Worm (Caenorhabditis elegans) whole organism, young adult: Measurements from ENCODE around the gene T04A6.1.

Experiments
- ama-1 ChIP-seq, 3 experiments: fragments of 150-350 bp in 1 of 3; sonication (generic microtip) in 2 of 3; optimal IDR thresholded peaks; 2 replicates each; lab custom pipeline; 2014 to 2018; ENCODE audit warnings: missing biosample characterization in 2 of 3, missing genetic modification characterization in 2 of 3, missing genetic modification reagents in 2 of 3
- dpl-1 ChIP-seq: fragments of 150-350 bp; optimal IDR thresholded peaks from 2 replicates; lab custom pipeline; 2014; ENCODE audit warnings: missing biosample characterization, missing genetic modification reagents, missing genetic modification characterization
- him-1 ChIP-seq: sonication (generic microtip); optimal IDR thresholded peaks from 2 replicates; lab custom pipeline; 2016; ENCODE audit warnings: missing genotype, missing genetic modification reagents, missing genetic modification characterization, missing compliant biosample characterization
- lin-35 ChIP-seq, 3 experiments: fragments of 150-350 bp in 2 of 3; sonication (generic microtip) in 1 of 3; optimal IDR thresholded peaks; 2 replicates each; lab custom pipeline; 2014 to 2018; ENCODE audit warnings: missing biosample characterization in 3 of 3, missing genetic modification characterization in 3 of 3, missing genetic modification reagents in 3 of 3
- mel-28 ChIP-seq: sonication (generic microtip); optimal IDR thresholded peaks from 2 replicates; lab custom pipeline; 2016; ENCODE audit warnings: borderline replicate concordance, mild to moderate bottlenecking, missing genetic modification characterization, missing compliant biosample characterization
- nhr-27 ChIP-seq: fragments of 200-800 bp; sonication (Bioruptor generic); optimal IDR thresholded peaks from 2 replicates; lab custom pipeline; 2018; ENCODE audit warnings: mild to moderate bottlenecking, missing genetic modification characterization, moderate library complexity, missing compliant biosample characterization
- pha-4 ChIP-seq: fragments of 150-350 bp; sonication (generic microtip); optimal IDR thresholded peaks from 2 replicates; lab custom pipeline; 2014; ENCODE audit warnings: missing biosample characterization, missing genetic modification reagents, missing genetic modification characterization
- repo-1 ChIP-seq: sonication (generic microtip); optimal IDR thresholded peaks from 2 replicates; lab custom pipeline; 2017; ENCODE audit warnings: mild to moderate bottlenecking, missing genetic modification characterization, missing compliant biosample characterization
- snpc-4 ChIP-seq, 5 experiments: fragments of 150-350 bp in 1 of 5; sonication (generic microtip) in 4 of 5; optimal IDR thresholded peaks; 2 replicates each; lab custom pipeline; 2014 to 2018; ENCODE audit warnings: missing genetic modification characterization in 5 of 5, missing biosample characterization in 3 of 5, antibody characterized with exemption in 2 of 5, mild to moderate bottlenecking in 2 of 5, missing compliant biosample characterization in 2 of 5, missing genotype in 2 of 5, moderate library complexity in 2 of 5, missing genetic modification reagents in 1 of 5
- unc-62 ChIP-seq: fragments of 150-350 bp; optimal IDR thresholded peaks from 2 replicates; lab custom pipeline; 2014; ENCODE audit warnings: missing biosample characterization, missing genetic modification reagents, missing genetic modification characterization

DNA sequence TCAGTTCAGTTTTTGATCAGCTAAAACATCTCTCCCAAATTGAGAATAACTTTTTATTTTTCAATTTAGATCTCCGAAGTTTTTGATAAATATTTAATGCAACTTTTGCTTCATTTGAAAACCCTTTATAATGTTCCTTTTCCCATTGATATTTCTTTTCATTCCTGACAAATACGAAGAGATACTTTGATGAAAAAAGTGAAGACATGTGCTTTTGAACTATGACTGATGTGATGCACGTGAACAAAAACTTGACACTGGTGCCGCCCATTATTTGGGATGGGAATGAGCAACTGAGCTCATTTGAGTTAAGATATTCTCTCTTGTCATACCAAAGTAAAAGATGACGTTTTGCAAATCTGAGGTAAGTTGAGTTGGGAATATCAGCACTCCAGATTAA is at the start of gene T04A6.1:
- no peak for TF ChIP-seq unc-62 (GFP tag; lab: Kevin White, UChicago)
- TF ChIP-seq ama-1 (optimal IDR thresholded peaks at IDR 0.05; lab: Kevin White, UChicago), result no peak
- TF ChIP-seq ama-1 (GFP tag; optimal IDR thresholded peaks at IDR 0.05; lab: Kevin White, UChicago), result no peak
- TF ChIP-seq nhr-27 (tag; lab: Kevin White, UChicago), result no peak
- no peak for TF ChIP-seq him-1 (tag; lab: Kevin White, UChicago)
- no peak for TF ChIP-seq mel-28 (tag; lab: Kevin White, UChicago)
- no peak for TF ChIP-seq repo-1 (tag; lab: Kevin White, UChicago)
- TF ChIP-seq pha-4 (tag; lab: Kevin White, UChicago), result no peak
- no peak for TF ChIP-seq dpl-1 (GFP tag; lab: Kevin White, UChicago)
- no peak for TF ChIP-seq lin-35 (GFP tag; optimal IDR thresholded peaks at IDR 0.05; lab: Kevin White, UChicago)
- no peak for TF ChIP-seq snpc-4 (GFP tag; optimal IDR thresholded peaks at IDR 0.05; lab: Kevin White, UChicago)
- no peak for TF ChIP-seq snpc-4 (tag; optimal IDR thresholded peaks at IDR 0.05; lab: Kevin White, UChicago)
